Worm (Caenorhabditis elegans) whole organism, late embryonic: ENCODE results near the gene T22B7.3.
A peak's percentile ranks its signal among the peaks of the same experiment; 100 is the strongest.

Source experiments
- Y22D7AL.16 ChIP-seq: sonication (generic microtip); optimal IDR thresholded peaks from 2 replicates; lab custom pipeline; 2016; ENCODE audit warnings: missing genetic modification characterization, missing compliant biosample characterization
- ceh-34 ChIP-seq: sonication (generic microtip); optimal IDR thresholded peaks from 2 replicates; lab custom pipeline; 2016; ENCODE audit warnings: mild to moderate bottlenecking, missing genetic modification characterization, missing compliant biosample characterization
- hlh-6 ChIP-seq: sonication (generic microtip); optimal IDR thresholded peaks from 2 replicates; lab custom pipeline; 2016; ENCODE audit warnings: missing genotype, missing genetic modification characterization, missing compliant biosample characterization
- pros-1 ChIP-seq: fragments of 150-350 bp; optimal IDR thresholded peaks from 2 replicates; lab custom pipeline; 2014; ENCODE audit warnings: missing biosample characterization, missing genetic modification reagents, missing genetic modification characterization
- ref-2 ChIP-seq: sonication (generic microtip); optimal IDR thresholded peaks from 2 replicates; lab custom pipeline; 2016; ENCODE audit warnings: missing genetic modification characterization, missing compliant biosample characterization
- unc-42 ChIP-seq: sonication (generic microtip); optimal IDR thresholded peaks from 2 replicates; lab custom pipeline; 2016; ENCODE audit warnings: missing genotype, missing genetic modification characterization, missing compliant biosample characterization

T22B7.3 gene

DNA sequence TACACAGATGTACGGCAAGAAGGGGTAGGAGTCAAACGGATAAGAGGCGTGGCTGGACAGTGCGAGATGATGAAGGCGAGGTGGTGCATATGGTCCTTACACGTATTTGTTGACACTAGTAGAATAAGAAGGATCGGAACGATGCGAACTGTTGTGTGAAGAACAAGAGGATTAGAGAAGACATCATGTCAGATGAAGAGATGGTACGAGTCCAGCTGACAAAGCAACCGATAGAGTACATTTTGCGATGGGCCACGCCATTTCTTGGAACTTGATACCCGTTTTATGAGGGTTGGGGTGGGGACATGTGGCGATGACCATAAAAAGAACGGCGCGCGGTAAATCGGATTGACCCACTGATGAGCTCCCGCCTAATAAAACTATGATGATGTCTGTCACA, 51.2 kb downstream of the T22B7.3 start:
- TF ChIP-seq Y22D7AL.16 (no peak), ref-2 (peak; percentile 35), ceh-34 (tag; lab: Kevin White, UChicago) (peak; percentile 51)

DNA sequence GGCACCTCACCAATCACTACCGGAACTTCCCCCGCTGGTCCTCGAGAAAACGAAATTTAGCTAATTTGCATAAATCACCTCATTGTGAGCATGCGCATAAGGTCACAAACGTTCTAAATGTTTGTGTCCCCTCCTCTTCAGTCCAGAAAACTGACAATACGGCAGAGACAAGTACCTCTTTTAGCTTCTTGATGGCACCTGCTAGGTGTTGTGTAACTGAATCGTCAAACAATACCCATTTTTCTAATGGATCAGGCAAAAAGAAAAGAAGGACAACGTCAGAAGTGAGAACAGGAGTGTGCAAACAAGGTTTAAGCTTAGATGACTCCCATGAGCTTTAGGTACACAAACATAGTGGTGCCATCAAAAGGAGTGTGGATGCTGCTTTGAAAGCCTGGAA, 52.4 kb downstream of the T22B7.3 start:
- TF ChIP-seq unc-42 (tag; lab: Kevin White, UChicago) (peak; percentile 7), pros-1 (tag; lab: Kevin White, UChicago) (no peak), hlh-6 (tag; lab: Kevin White, UChicago) (no peak)
